Worm (Caenorhabditis elegans) whole organism, L1 larva: ENCODE results near the gene Y43F8B.17.

Experiments used
- C04F5.9 ChIP-seq: sonication (generic microtip); optimal IDR thresholded peaks from 2 replicates; lab custom pipeline; 2016; ENCODE audit warnings: missing genetic modification characterization, missing compliant biosample characterization
- F16B12.6 ChIP-seq: fragments of 150-350 bp; optimal IDR thresholded peaks from 2 replicates; lab custom pipeline; 2014; ENCODE audit warnings: missing biosample characterization, missing genetic modification characterization
- aha-1 ChIP-seq: fragments of 150-350 bp; optimal IDR thresholded peaks from 2 replicates; lab custom pipeline; 2014; ENCODE audit warnings: missing biosample characterization, missing genetic modification characterization
- aly-2 ChIP-seq: fragments of 150-350 bp; optimal IDR thresholded peaks from 2 replicates; lab custom pipeline; 2014; ENCODE audit warnings: missing biosample characterization, missing genetic modification characterization
- ama-1 ChIP-seq: fragments of 150-350 bp; optimal IDR thresholded peaks from 2 replicates; lab custom pipeline; 2014
- blmp-1 ChIP-seq: fragments of 150-350 bp; optimal IDR thresholded peaks from 2 replicates; lab custom pipeline; 2014; ENCODE audit warnings: missing biosample characterization, missing genetic modification characterization
- ceh-88 ChIP-seq: fragments of 200-800 bp; sonication (Bioruptor generic); IDR thresholded peaks from 2 replicates; pipeline ENCODE4 v1.3.6; 2022; ENCODE audit warnings: missing genetic modification characterization, missing compliant biosample characterization
- dsc-1 ChIP-seq: sonication (generic microtip); optimal IDR thresholded peaks from 2 replicates; lab custom pipeline; 2016; ENCODE audit warnings: mild to moderate bottlenecking, missing genetic modification characterization, missing compliant biosample characterization
- efl-1 ChIP-seq, 4 experiments: fragments of 150-350 bp; optimal IDR thresholded peaks in 3 of 4; peaks in 1 of 4; 1 replicate in 1 of 4; 2 replicates in 3 of 4; lab custom pipeline; 2014; ENCODE audit warnings: missing biosample characterization in 2 of 4, missing genetic modification characterization in 2 of 4, missing genetic modification reagents in 2 of 4
- egl-27 ChIP-seq, 2 experiments: fragments of 150-350 bp in 1 of 2; sonication (generic microtip); optimal IDR thresholded peaks; 3 replicates each; lab custom pipeline; 2017 to 2018; ENCODE audit warnings: missing biosample characterization in 2 of 2, missing genetic modification characterization in 2 of 2, missing genetic modification reagents in 2 of 2
- elt-2 ChIP-seq: sonication (generic microtip); optimal IDR thresholded peaks from 2 replicates; lab custom pipeline; 2016; ENCODE audit warnings: missing genetic modification characterization, mild to moderate bottlenecking, inconsistent platforms, missing compliant biosample characterization, missing genetic modification reagents
- fkh-8 ChIP-seq: sonication (generic microtip); optimal IDR thresholded peaks from 2 replicates; lab custom pipeline; 2016; ENCODE audit warnings: mild to moderate bottlenecking, missing genetic modification characterization, missing compliant biosample characterization
- fos-1 ChIP-seq: fragments of 150-350 bp; optimal IDR thresholded peaks from 2 replicates; lab custom pipeline; 2014; ENCODE audit warnings: missing biosample characterization, missing genetic modification characterization
- grh-1 ChIP-seq: fragments of 200-800 bp; sonication (Bioruptor generic); IDR thresholded peaks from 2 replicates; pipeline ENCODE4 v1.3.6; 2022; ENCODE audit warnings: missing genetic modification reagents, missing genetic modification characterization, missing compliant biosample characterization
- hlh-4 ChIP-seq: sonication (generic microtip); optimal IDR thresholded peaks from 2 replicates; lab custom pipeline; 2016; ENCODE audit warnings: mild to moderate bottlenecking, missing genetic modification characterization, missing compliant biosample characterization
- hpl-2 ChIP-seq: fragments of 150-350 bp; optimal IDR thresholded peaks from 2 replicates; lab custom pipeline; 2014; ENCODE audit warnings: missing biosample characterization, missing genetic modification reagents, missing genetic modification characterization
- jun-1 ChIP-seq: fragments of 150-350 bp; optimal IDR thresholded peaks from 2 replicates; lab custom pipeline; 2014; ENCODE audit warnings: missing biosample characterization, missing genetic modification reagents, missing genetic modification characterization
- lin-14 ChIP-seq: fragments of 200-800 bp; sonication (Bioruptor generic); optimal IDR thresholded peaks from 2 replicates; lab custom pipeline; 2018; ENCODE audit warnings: mild to moderate bottlenecking, missing genetic modification characterization, moderate library complexity, missing compliant biosample characterization
- lin-35 ChIP-seq, 2 experiments: fragments of 150-350 bp; optimal IDR thresholded peaks; 2 replicates each; lab custom pipeline; 2014; ENCODE audit warnings: missing biosample characterization in 2 of 2, missing genetic modification characterization in 2 of 2, missing genetic modification reagents in 2 of 2
- lin-39 ChIP-seq: fragments of 150-350 bp; optimal IDR thresholded peaks from 2 replicates; lab custom pipeline; 2014; ENCODE audit warnings: missing biosample characterization, missing genetic modification reagents, missing genetic modification characterization
- mab-9 ChIP-seq: fragments of 200-800 bp; sonication (Bioruptor generic); IDR thresholded peaks from 2 replicates; pipeline ENCODE4 v1.3.6; 2022; ENCODE audit warnings: missing genetic modification reagents, missing genetic modification characterization, missing compliant biosample characterization
- mef-2 ChIP-seq: fragments of 150-350 bp; optimal IDR thresholded peaks from 2 replicates; lab custom pipeline; 2014; ENCODE audit warnings: missing biosample characterization, missing genetic modification characterization
- nhr-11 ChIP-seq: fragments of 150-350 bp; optimal IDR thresholded peaks from 2 replicates; lab custom pipeline; 2014; ENCODE audit warnings: missing biosample characterization, missing genetic modification characterization
- nhr-20 ChIP-seq: sonication (generic microtip); optimal IDR thresholded peaks from 2 replicates; lab custom pipeline; 2016; ENCODE audit warnings: mild to moderate bottlenecking, missing genetic modification characterization, missing compliant biosample characterization
- nhr-237 ChIP-seq: fragments of 150-350 bp; optimal IDR thresholded peaks from 2 replicates; lab custom pipeline; 2014; ENCODE audit warnings: missing biosample characterization, missing genetic modification characterization
- nhr-76 ChIP-seq: sonication (generic microtip); optimal IDR thresholded peaks from 2 replicates; lab custom pipeline; 2017; ENCODE audit warnings: missing biosample characterization, missing genetic modification characterization
- nhr-85 ChIP-seq: sonication (generic microtip); peaks from one replicate; lab custom pipeline; 2016; ENCODE audit warnings: missing genetic modification characterization, inconsistent platforms, missing compliant biosample characterization
- pag-3 ChIP-seq: sonication (generic microtip); optimal IDR thresholded peaks from 2 replicates; lab custom pipeline; 2017; ENCODE audit warnings: missing genetic modification characterization, mild to moderate bottlenecking, missing compliant biosample characterization, antibody characterized with exemption, borderline replicate concordance; ENCODE audit not compliant: insufficient read depth
- pax-3 ChIP-seq: fragments of 200-800 bp; sonication (Bioruptor generic); optimal IDR thresholded peaks from 2 replicates; lab custom pipeline; 2018; ENCODE audit warnings: mild to moderate bottlenecking, missing genetic modification characterization, moderate library complexity, missing compliant biosample characterization
- rnt-1 ChIP-seq: sonication (generic microtip); optimal IDR thresholded peaks from 2 replicates; lab custom pipeline; 2016; ENCODE audit warnings: mild to moderate bottlenecking, missing genetic modification characterization, moderate library complexity, missing compliant biosample characterization
- snpc-4 ChIP-seq: fragments of 150-350 bp; optimal IDR thresholded peaks from 2 replicates; lab custom pipeline; 2014; ENCODE audit warnings: missing biosample characterization, missing genetic modification characterization
- sptf-1 ChIP-seq: fragments of 150-350 bp; optimal IDR thresholded peaks from 2 replicates; lab custom pipeline; 2014; ENCODE audit warnings: missing biosample characterization, missing genetic modification characterization
- tlp-1 ChIP-seq: fragments of 150-350 bp; optimal IDR thresholded peaks from 2 replicates; lab custom pipeline; 2014; ENCODE audit warnings: missing biosample characterization, missing genetic modification characterization
- unc-30 ChIP-seq: sonication (generic microtip); optimal IDR thresholded peaks from 2 replicates; lab custom pipeline; 2017; ENCODE audit warnings: missing biosample characterization, missing genetic modification characterization
- unc-62 ChIP-seq: fragments of 150-350 bp; optimal IDR thresholded peaks from 2 replicates; lab custom pipeline; 2014; ENCODE audit warnings: missing biosample characterization, missing genetic modification reagents, missing genetic modification characterization
- unc-98 ChIP-seq: fragments of 200-800 bp; sonication (Bioruptor generic); IDR thresholded peaks from 2 replicates; pipeline ENCODE4 v1.3.6; 2022; ENCODE audit warnings: missing genetic modification characterization, missing compliant biosample characterization
- vab-15 ChIP-seq: sonication (generic microtip); optimal IDR thresholded peaks from 2 replicates; lab custom pipeline; 2017; ENCODE audit warnings: missing genotype, mild to moderate bottlenecking, missing genetic modification characterization, missing compliant biosample characterization
- zag-1 ChIP-seq: fragments of 150-350 bp; optimal IDR thresholded peaks from 2 replicates; lab custom pipeline; 2014; ENCODE audit warnings: missing biosample characterization, missing genetic modification characterization

Gene Y43F8B.17

DNA sequence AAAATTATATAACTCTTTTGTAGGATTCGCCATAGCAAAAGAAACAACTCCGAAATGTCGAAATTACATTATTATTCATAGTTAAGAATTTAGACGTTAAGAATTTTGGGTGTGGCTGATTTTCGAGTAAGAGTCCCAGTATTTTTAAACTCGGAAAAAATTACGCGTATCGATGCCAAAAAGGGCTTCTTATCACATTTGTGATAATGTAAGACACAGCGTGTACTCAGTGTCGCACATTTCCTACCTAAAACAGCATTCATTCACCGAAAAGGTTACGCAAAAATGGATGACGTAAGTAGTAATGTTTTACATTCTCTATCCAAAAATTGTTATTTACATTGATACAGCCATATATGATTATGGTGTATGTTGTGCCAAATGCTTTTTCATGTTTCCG, 35.0 kb upstream of the Y43F8B.17 start, which contains the start of gene M04C3.5:
Gene M04C3.5, plus strand, starts transcription at position 190 of the 400 bp plus-strand sequence.
- TF ChIP-seq aly-2 (tag; lab: Kevin White, UChicago), result no peak
- TF ChIP-seq grh-1 (GFP tag; lab: Robert Waterston, UW), result no peak
- TF ChIP-seq pax-3, result no peak
- no peak for TF ChIP-seq efl-1 (optimal IDR thresholded peaks at IDR 0.05; lab: Kevin White, UChicago)
- no peak for TF ChIP-seq efl-1 (GFP tag; optimal IDR thresholded peaks at IDR 0.05 in 1 of 2; lab: Kevin White, UChicago)
- TF ChIP-seq rnt-1, result no peak

DNA sequence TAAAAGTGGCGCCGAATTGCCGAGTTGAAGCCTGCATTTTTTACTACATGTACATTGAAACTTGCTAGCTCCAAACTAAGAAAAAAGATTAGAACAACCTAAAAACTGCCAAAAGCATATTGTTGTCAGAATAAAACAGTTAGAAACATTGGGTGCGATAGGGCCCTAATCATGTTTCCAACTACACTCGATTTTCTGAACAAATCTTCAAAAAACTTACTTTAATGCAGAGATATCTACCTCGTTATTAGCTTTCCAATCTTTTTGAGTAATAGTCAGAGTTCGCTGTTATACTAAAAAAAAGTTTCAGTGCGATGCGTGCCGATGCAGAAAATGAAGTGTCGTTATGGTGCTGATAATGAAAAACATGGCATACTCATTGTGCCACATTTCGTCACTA, 28.9 kb upstream of the Y43F8B.17 start, which contains the start of the genes Y43F8B.13 and Y43F8B.14:
Gene Y43F8B.13, plus strand, starts transcription at position 301 of the 400 bp plus-strand sequence.
Gene Y43F8B.14, minus strand, starts transcription at position 322 of the 400 bp plus-strand sequence.
- no peak for TF ChIP-seq nhr-76 (tag; lab: Kevin White, UChicago)
- no peak for TF ChIP-seq C04F5.9 (tag; lab: Kevin White, UChicago)
- TF ChIP-seq lin-39 (tag; lab: Kevin White, UChicago), result no peak
- no peak for TF ChIP-seq fkh-8
- no peak for TF ChIP-seq blmp-1

DNA sequence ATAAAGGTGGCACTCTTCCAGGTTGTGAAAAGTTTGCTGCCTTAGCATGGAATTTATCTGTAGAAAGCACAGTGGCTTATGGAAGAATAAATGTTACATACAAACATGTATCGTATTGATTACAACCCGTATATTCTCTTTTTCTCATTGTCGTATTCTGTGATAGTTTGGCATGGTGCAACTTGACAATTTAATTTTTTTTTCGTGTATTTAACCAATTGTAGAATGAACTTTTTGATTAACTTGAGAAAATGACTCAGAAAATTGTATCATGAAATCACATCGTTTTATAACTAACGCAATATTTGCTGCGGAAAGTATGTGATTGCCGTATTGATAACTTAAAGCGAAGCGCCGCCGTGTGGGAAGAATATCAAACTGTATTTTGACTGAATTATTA, 27.4 kb upstream of the Y43F8B.17 start, which contains the start of gene Y43F8B.24:
Gene Y43F8B.24, plus strand, starts transcription at position 301 of the 400 bp plus-strand sequence.
- no peak for TF ChIP-seq sptf-1 (tag; lab: Kevin White, UChicago)
- no peak for TF ChIP-seq lin-35 (GFP tag; optimal IDR thresholded peaks at IDR 0.05; lab: Kevin White, UChicago)
- TF ChIP-seq aly-2 (tag; lab: Kevin White, UChicago), result no peak
- TF ChIP-seq efl-1 (optimal IDR thresholded peaks at IDR 0.05; lab: Kevin White, UChicago), result no peak
- TF ChIP-seq efl-1 (GFP tag; optimal IDR thresholded peaks at IDR 0.05 in 1 of 2; lab: Kevin White, UChicago), result peak in 1 of 2 experiments; percentile 52

DNA sequence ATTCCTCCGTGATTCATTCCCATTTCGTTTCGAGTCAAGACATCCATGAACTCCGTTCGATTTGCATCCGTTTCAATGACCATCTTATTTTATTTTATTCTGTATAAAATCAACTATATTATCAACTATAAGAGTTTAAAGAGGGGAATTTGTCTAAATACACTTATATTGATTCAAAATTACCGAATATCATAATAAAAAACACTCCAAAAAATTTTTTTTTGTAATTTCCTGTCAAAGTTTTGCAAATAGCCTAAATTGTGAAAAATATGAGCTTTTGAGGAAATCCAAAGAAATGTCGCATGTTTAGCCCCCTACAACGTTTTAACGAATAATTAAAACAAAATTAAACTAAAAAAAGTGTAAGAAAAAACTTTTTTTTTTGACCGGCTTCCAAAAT, 22.5 kb upstream of the Y43F8B.17 start, which contains the start of gene Y43F8B.15:
Gene Y43F8B.15, minus strand, starts transcription at position 101 of the 400 bp plus-strand sequence.
- no peak for TF ChIP-seq nhr-11 (tag; lab: Kevin White, UChicago)
- TF ChIP-seq hlh-4 (tag; lab: Kevin White, UChicago), result no peak
- no peak for TF ChIP-seq lin-14
- TF ChIP-seq tlp-1, result no peak

DNA sequence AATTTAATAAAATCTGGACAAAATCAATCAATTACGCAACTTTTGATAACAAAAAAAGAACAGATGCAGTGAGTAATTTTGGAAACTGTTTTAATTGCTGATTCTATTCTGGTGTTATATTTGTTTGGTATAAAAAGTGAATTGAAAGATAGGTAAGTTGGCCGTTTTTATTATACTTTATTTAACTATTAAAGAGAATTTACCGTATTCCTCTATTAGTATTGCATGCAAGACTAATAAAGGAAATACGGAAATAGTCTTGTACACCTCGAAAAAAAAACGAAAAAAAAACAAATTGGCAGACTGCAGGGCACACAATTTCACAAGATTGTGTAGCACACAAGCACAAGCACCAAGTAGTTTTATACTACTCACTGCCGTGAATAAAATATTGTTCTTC, 21.9 kb upstream of the Y43F8B.17 start, which contains the start of gene Y43F8B.25:
Gene Y43F8B.25, plus strand, starts transcription at position 301 of the 400 bp plus-strand sequence.
- TF ChIP-seq nhr-11 (tag; lab: Kevin White, UChicago), result no peak
- TF ChIP-seq nhr-20 (tag; lab: Kevin White, UChicago), result no peak
- no peak for TF ChIP-seq nhr-76 (tag; lab: Kevin White, UChicago)
- TF ChIP-seq nhr-85 (tag; lab: Kevin White, UChicago), result no peak
- TF ChIP-seq rnt-1, result no peak
- no peak for TF ChIP-seq fos-1 (tag; lab: Kevin White, UChicago)
- no peak for TF ChIP-seq ama-1

DNA sequence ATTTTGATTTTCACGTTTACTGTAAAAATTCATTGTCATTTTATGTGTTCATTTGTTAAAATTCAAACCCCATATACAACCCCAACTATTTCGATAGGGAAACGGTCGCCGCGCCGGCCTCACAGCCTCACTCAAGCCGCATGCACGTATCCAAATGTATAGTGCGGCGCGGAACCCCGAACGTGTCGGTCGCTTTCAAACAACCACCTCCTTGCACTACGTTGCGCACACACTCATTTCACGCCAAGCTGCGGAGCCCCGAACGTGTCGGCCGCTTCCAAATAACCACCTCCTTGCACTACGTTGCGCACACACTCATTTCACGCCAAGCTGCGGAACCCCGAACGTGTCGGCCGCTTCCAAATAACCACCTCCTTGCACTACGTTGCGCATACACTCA, 17.7 kb upstream of the Y43F8B.17 start:
- peak; percentile 48 for TF ChIP-seq snpc-4 (tag; lab: Kevin White, UChicago)

DNA sequence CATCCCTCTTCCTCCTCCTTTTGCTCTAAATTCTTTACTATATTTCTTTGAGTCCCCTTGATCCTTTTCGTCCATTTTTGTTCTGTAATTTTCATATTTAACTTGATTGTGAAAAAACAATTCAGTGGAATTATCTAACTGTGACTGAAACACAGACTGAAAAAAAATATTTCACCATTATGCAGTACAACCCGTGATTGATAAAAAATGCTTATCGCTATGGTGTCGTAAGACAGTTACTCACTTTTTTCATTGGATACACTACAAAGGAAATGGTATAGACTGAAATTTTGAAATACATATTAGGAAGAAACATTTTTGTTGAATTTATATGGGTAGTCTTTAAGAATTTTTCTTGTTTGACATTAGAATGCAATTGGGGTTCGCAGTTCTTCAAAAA, 16.9 kb upstream of the Y43F8B.17 start, which contains the start of gene Y43F8B.23:
Gene Y43F8B.23, minus strand, starts transcription at position 75 of the 400 bp plus-strand sequence.
- peak; percentile 48 for TF ChIP-seq elt-2 (tag; lab: Kevin White, UChicago)
- no peak for TF ChIP-seq pag-3
- no peak for TF ChIP-seq rnt-1
- no peak for TF ChIP-seq hpl-2 (GFP tag; lab: Kevin White, UChicago)
- TF ChIP-seq lin-35 (GFP tag; optimal IDR thresholded peaks at IDR 0.05; lab: Kevin White, UChicago), result peak in 1 of 2 experiments; percentile 7
- TF ChIP-seq vab-15, result no peak

DNA sequence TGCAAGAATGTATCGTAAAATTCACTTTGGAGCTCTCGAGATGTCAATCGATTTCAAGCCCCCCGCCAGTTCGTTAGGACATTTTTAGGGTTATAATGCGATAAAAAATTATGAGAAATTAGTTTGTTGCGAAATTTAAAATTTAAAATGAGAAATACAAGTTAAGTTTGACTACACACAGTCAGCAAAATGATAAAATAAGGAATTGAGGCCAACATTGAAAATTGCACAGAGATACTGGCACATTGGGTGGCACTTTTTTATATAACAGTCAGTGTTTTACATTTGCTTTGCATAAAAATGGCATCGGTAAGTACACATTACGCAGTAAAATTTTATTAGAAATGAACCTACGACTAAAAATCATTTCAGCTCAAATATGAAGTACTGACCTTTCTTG, 16.4 kb upstream of the Y43F8B.17 start, which contains the start of gene Y43F8B.12:
Gene Y43F8B.12, plus strand, starts transcription at position 301 of the 400 bp plus-strand sequence.
- TF ChIP-seq hlh-4 (tag; lab: Kevin White, UChicago) (no peak), nhr-237 (tag; lab: Kevin White, UChicago) (no peak), unc-30 (no peak), mab-9 (GFP tag; lab: Robert Waterston, UW) (no peak), lin-35 (GFP tag; optimal IDR thresholded peaks at IDR 0.05; lab: Kevin White, UChicago) (no peak), F16B12.6 (tag; lab: Kevin White, UChicago) (no peak), egl-27 (tag; optimal IDR thresholded peaks at IDR 0.05; lab: Kevin White, UChicago) (no peak), unc-98 (GFP tag; lab: Robert Waterston, UW) (no peak), dsc-1 (no peak), ceh-88 (no peak), aha-1 (tag; lab: Kevin White, UChicago) (no peak), zag-1 (tag; lab: Kevin White, UChicago) (no peak), unc-62 (GFP tag; lab: Kevin White, UChicago) (no peak), mef-2 (tag; lab: Kevin White, UChicago) (no peak), jun-1 (tag; lab: Kevin White, UChicago) (no peak)
- TF ChIP-seq, all 84 proteins: peak for 0
